Worm (Caenorhabditis elegans) whole organism, late embryonic: Measurements from ENCODE around the gene cutl-19.

ENCODE experiments used
- ceh-24 ChIP-seq: sonication (generic microtip); optimal IDR thresholded peaks from 2 replicates; lab custom pipeline; 2016; ENCODE audit warnings: mild to moderate bottlenecking, missing genetic modification characterization, missing compliant biosample characterization
- ceh-31 ChIP-seq: sonication (generic microtip); optimal IDR thresholded peaks from 2 replicates; lab custom pipeline; 2016; ENCODE audit warnings: missing genetic modification characterization, missing compliant biosample characterization
- unc-3 ChIP-seq, 2 experiments: fragments of 200-800 bp in 1 of 2; sonication (Bioruptor generic) in 1 of 2; sonication (generic microtip) in 1 of 2; conservative IDR thresholded peaks in 1 of 2; optimal IDR thresholded peaks in 1 of 2; 2 replicates each; pipeline versions ENCODE4 v1.3.6 to Lab custom; 2016 to 2022; ENCODE audit warnings: missing compliant biosample characterization in 2 of 2, missing genetic modification characterization in 2 of 2, missing genetic modification reagents in 1 of 2

- no peak for TF ChIP-seq ceh-31
- TF ChIP-seq unc-3 (GFP tag; conservative IDR thresholded peaks at IDR 0.05; lab: Robert Waterston, UW): no peak
- TF ChIP-seq unc-3 (tag; optimal IDR thresholded peaks at IDR 0.05; lab: Kevin White, UChicago): no peak
- TF ChIP-seq ceh-24: no peak
Observed at ce11 chrIII:5225321-5225720, 7.9 kb upstream of the cutl-19 start, which contains the start of gene nex-1.
